Fruit fly (Drosophila melanogaster) whole organism, wandering third instar larva: ENCODE results near the gene Tim17b1.
A peak's percentile ranks its signal among the peaks of the same experiment; 100 is the strongest.

Experiments
- CrebA ChIP-seq: fragments of 200-800 bp; sonication (Bioruptor generic); optimal IDR thresholded peaks from 2 replicates; lab custom pipeline; 2016; ENCODE audit warnings: missing biosample characterization, mild to moderate bottlenecking, missing genetic modification characterization, borderline replicate concordance
- Hr78 ChIP-seq: fragments of >200 bp; optimal IDR thresholded peaks from 2 replicates; lab custom pipeline; 2017; ENCODE audit warnings: missing biosample characterization, missing genetic modification characterization
- Hr83 ChIP-seq: fragments of 200-300 bp; sonication (Bioruptor generic); optimal IDR thresholded peaks from 2 replicates; lab custom pipeline; 2016; ENCODE audit warnings: missing biosample characterization, mild to moderate bottlenecking, missing genetic modification characterization, moderate library complexity; ENCODE audit not compliant: poor library complexity, severe bottlenecking
- Myc ChIP-seq: fragments of >200 bp; optimal IDR thresholded peaks from 2 replicates; lab custom pipeline; 2017
- Rel ChIP-seq, 2 experiments: fragments of 200-800 bp; sonication (Bioruptor generic) in 1 of 2; optimal IDR thresholded peaks; 2 replicates in 1 of 2; 3 replicates in 1 of 2; lab custom pipeline; 2016 to 2019; ENCODE audit warnings: mild to moderate bottlenecking in 2 of 2, missing biosample characterization in 2 of 2, missing genetic modification characterization in 2 of 2, moderate library complexity in 1 of 2
- brk ChIP-seq: fragments of 200-800 bp; sonication (Bioruptor generic); optimal IDR thresholded peaks from 2 replicates; lab custom pipeline; 2016; ENCODE audit warnings: missing biosample characterization, mild to moderate bottlenecking, missing genetic modification characterization
- lola ChIP-seq: fragments of >200 bp; optimal IDR thresholded peaks from 2 replicates; lab custom pipeline; 2017; ENCODE audit warnings: missing biosample characterization, missing genetic modification characterization
- pan ChIP-seq: fragments of >200 bp; optimal IDR thresholded peaks from 2 replicates; lab custom pipeline; 2017
- sv ChIP-seq: fragments of 200-800 bp; sonication (Bioruptor generic); optimal IDR thresholded peaks from 3 replicates; lab custom pipeline; 2016; ENCODE audit warnings: missing biosample characterization, missing genetic modification characterization
- usp ChIP-seq: fragments of >200 bp; optimal IDR thresholded peaks from 2 replicates; lab custom pipeline; 2017; ENCODE audit warnings: missing biosample characterization, missing genetic modification characterization

DNA sequence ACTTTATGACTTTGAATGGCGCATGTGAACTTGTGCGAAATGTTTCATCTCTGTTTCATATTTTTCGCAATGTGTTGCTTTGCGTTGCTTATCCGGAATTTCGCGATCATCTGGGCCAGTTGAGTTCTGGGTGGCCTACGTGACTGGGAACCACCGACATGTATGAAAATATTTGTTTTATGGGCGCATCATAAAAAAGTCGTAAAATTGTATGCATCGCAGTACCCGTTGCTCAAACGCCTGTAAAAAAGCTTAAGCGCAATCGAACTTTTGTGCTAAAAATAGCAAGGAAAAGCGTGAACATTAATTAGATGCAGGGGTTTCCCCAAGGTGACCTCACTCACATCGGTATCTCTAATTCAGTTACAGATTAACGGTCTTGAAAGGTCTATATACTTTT, 33.7 kb upstream of the Tim17b1 start:
- TF ChIP-seq Hr78 (GFP tag; lab: Kevin White, UChicago): no peak
- no peak for TF ChIP-seq sv (GFP tag; lab: Kevin White, UChicago)
- no peak for TF ChIP-seq Myc (lab: Kevin White, UChicago)
- no peak for TF ChIP-seq lola (GFP tag; lab: Kevin White, UChicago)
- TF ChIP-seq brk (GFP tag; lab: Kevin White, UChicago): no peak
- TF ChIP-seq Rel (GFP tag; optimal IDR thresholded peaks at IDR 0.05; lab: Kevin White, UChicago): no peak
- TF ChIP-seq Rel (tag; optimal IDR thresholded peaks at IDR 0.05; lab: Kevin White, UChicago): peak; percentile 92
- no peak for TF ChIP-seq pan (lab: Kevin White, UChicago)
- TF ChIP-seq Hr83 (GFP tag; lab: Kevin White, UChicago): no peak
- TF ChIP-seq usp (GFP tag; lab: Kevin White, UChicago): no peak
- TF ChIP-seq CrebA (GFP tag; lab: Kevin White, UChicago): no peak
